Worm (Caenorhabditis elegans): ENCODE measurements around the gene nhr-66.

DNA sequence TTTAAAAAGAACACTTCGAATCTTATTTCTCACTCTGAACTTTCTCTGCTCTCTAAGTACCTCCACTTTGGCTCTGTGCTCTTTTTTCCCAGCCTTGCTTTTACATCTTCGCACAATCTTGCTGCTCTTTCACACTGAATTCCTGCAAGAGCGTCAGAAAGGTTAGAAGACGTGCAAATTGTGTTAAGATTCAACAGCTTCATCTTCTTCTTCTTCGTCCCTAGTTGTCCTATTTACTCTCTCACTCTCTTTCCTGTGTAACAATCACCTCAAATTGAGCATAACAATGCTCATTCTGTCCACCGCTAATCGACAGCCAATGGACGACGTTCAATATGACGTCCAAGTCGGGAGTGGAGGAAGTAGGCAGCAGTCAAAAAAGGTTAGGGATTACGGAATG lies 55.0 kb downstream of the nhr-66 start:
- TF ChIP-seq lir-3 (tag; optimal IDR thresholded peaks at IDR 0.05; ENCODE audit: poor library complexity) (no peak), unc-62 (GFP tag; optimal IDR thresholded peaks at IDR 0.05) (no peak), nhr-77 (tag; optimal IDR thresholded peaks at IDR 0.05) (no peak), lin-39 (tag; optimal IDR thresholded peaks at IDR 0.05) (no peak), F16B12.6 (tag; optimal IDR thresholded peaks at IDR 0.05) (no peak), fkh-10 (GFP tag; optimal IDR thresholded peaks at IDR 0.05) (peak; percentile 65), skn-1 (tag; optimal IDR thresholded peaks at IDR 0.05) (no peak), mef-2 (tag; optimal IDR thresholded peaks at IDR 0.05) (no peak), ztf-4 (tag; optimal IDR thresholded peaks at IDR 0.05) (no peak), vab-15 (tag; optimal IDR thresholded peaks at IDR 0.05) (no peak), efl-1 (optimal IDR thresholded peaks at IDR 0.05) (no peak), efl-1 (GFP tag; optimal IDR thresholded peaks at IDR 0.05 in 1 of 2) (no peak), lsy-2 (tag; optimal IDR thresholded peaks at IDR 0.05) (no peak), zip-4 (GFP tag; optimal IDR thresholded peaks at IDR 0.05) (no peak), fos-1 (tag; optimal IDR thresholded peaks at IDR 0.05) (no peak)

Data from whole organism, L1 larva.